Fruit fly (Drosophila melanogaster) whole organism, embryonic: ENCODE measurements around the gene drn.

ENCODE experiments used
- Atf-2 ChIP-seq: fragments of 200-800 bp; sonication (Bioruptor generic); optimal IDR thresholded peaks from 2 replicates; lab custom pipeline; 2016; ENCODE audit warnings: missing biosample characterization, missing genetic modification characterization
- Bteb2 ChIP-seq: fragments of 200-800 bp; sonication (Bioruptor generic); optimal IDR thresholded peaks from 2 replicates; lab custom pipeline; 2016; ENCODE audit warnings: missing biosample characterization, missing genetic modification characterization
- CG10431 ChIP-seq: fragments of 200-800 bp; sonication (Bioruptor generic); optimal IDR thresholded peaks from 3 replicates; lab custom pipeline; 2018; ENCODE audit warnings: missing biosample characterization, mild to moderate bottlenecking, missing genetic modification characterization
- CG10565 ChIP-seq: fragments of 200-800 bp; sonication (Bioruptor generic); optimal IDR thresholded peaks from 3 replicates; lab custom pipeline; 2016; ENCODE audit warnings: missing biosample characterization, mild to moderate bottlenecking, missing genetic modification characterization
- CG10959 ChIP-seq: fragments of 200-800 bp; sonication (Bioruptor generic); IDR thresholded peaks from 2 replicates; pipeline ENCODE4 v1.3.6; 2022; ENCODE audit warnings: missing biosample characterization, missing genetic modification characterization
- CG12299 ChIP-seq: fragments of 200-800 bp; sonication (Bioruptor generic); optimal IDR thresholded peaks from 2 replicates; lab custom pipeline; 2018; ENCODE audit warnings: missing biosample characterization, mild to moderate bottlenecking, missing genetic modification characterization
- CG13287 ChIP-seq: fragments of 200-800 bp; sonication (Bioruptor generic); IDR thresholded peaks from 2 replicates; pipeline ENCODE4 v1.3.6; 2022; ENCODE audit warnings: missing biosample characterization, missing genetic modification characterization; ENCODE audit not compliant: partially characterized antibody
- CG1603 ChIP-seq: fragments of 200-800 bp; sonication (Bioruptor generic); optimal IDR thresholded peaks from 2 replicates; lab custom pipeline; 2019; ENCODE audit warnings: missing biosample characterization, mild to moderate bottlenecking, missing genetic modification characterization, moderate library complexity
- CG17568 ChIP-seq: fragments of 200-800 bp; sonication (Bioruptor generic); optimal IDR thresholded peaks from 2 replicates; lab custom pipeline; 2018; ENCODE audit warnings: missing biosample characterization, mild to moderate bottlenecking, missing genetic modification characterization, moderate library complexity
- CG17612 ChIP-seq: fragments of 200-800 bp; sonication (Bioruptor generic); IDR thresholded peaks from 2 replicates; pipeline ENCODE4 v1.3.6; 2022; ENCODE audit warnings: missing biosample characterization, missing genetic modification characterization
- CG17912 ChIP-seq: fragments of 200-800 bp; sonication (Bioruptor generic); optimal IDR thresholded peaks from 2 replicates; lab custom pipeline; 2018; ENCODE audit warnings: missing biosample characterization, mild to moderate bottlenecking, missing genetic modification characterization
- CG2116 ChIP-seq: fragments of 200-800 bp; sonication (Bioruptor generic); optimal IDR thresholded peaks from 3 replicates; lab custom pipeline; 2018; ENCODE audit warnings: missing biosample characterization, mild to moderate bottlenecking, missing genetic modification characterization
- CG2202 ChIP-seq: fragments of 200-800 bp; sonication (Bioruptor generic); optimal IDR thresholded peaks from 2 replicates; lab custom pipeline; 2018; ENCODE audit warnings: missing biosample characterization, mild to moderate bottlenecking, missing genetic modification characterization
- CG30403 ChIP-seq: fragments of 200-800 bp; sonication (Bioruptor generic); optimal IDR thresholded peaks from 3 replicates; lab custom pipeline; 2016; ENCODE audit warnings: missing biosample characterization, missing genetic modification characterization
- CG30431 ChIP-seq: fragments of 200-800 bp; sonication (Bioruptor generic); optimal IDR thresholded peaks from 2 replicates; lab custom pipeline; 2017; ENCODE audit warnings: missing biosample characterization, missing genetic modification characterization
- CG31224 ChIP-seq: fragments of 200-800 bp; sonication (Bioruptor generic); IDR thresholded peaks from 2 replicates; pipeline ENCODE4 v1.3.6; 2022; ENCODE audit warnings: missing biosample characterization, missing genetic modification characterization
- CG32532 ChIP-seq: fragments of 200-800 bp; sonication (Bioruptor generic); IDR thresholded peaks from 2 replicates; pipeline ENCODE4 v1.3.6; 2022; ENCODE audit warnings: missing biosample characterization, missing genetic modification characterization
- CG6272 ChIP-seq: fragments of 200-800 bp; sonication (Bioruptor generic); IDR thresholded peaks from 2 replicates; pipeline ENCODE4 v1.3.6; 2022; ENCODE audit warnings: missing biosample characterization, missing genetic modification characterization
- CG6765 ChIP-seq: fragments of 200-800 bp; sonication (Bioruptor generic); optimal IDR thresholded peaks from 3 replicates; lab custom pipeline; 2017; ENCODE audit warnings: missing biosample characterization, mild to moderate bottlenecking, missing genetic modification characterization
- CG8089 ChIP-seq: fragments of 200-800 bp; sonication (Bioruptor generic); optimal IDR thresholded peaks from 3 replicates; lab custom pipeline; 2016; ENCODE audit warnings: missing biosample characterization, missing genetic modification characterization
- CG8478 ChIP-seq: fragments of >200 bp; optimal IDR thresholded peaks from 2 replicates; lab custom pipeline; 2018
- CG9932 ChIP-seq: fragments of 200-800 bp; sonication (Bioruptor generic); IDR thresholded peaks from 2 replicates; pipeline ENCODE4 v1.3.6; 2022; ENCODE audit warnings: missing biosample characterization, missing genetic modification characterization
- Dfd ChIP-seq, 2 experiments: fragments of >200 bp; optimal IDR thresholded peaks; 2 replicates each; lab custom pipeline; 2017; ENCODE audit warnings: missing biosample characterization in 2 of 2, missing genetic modification characterization in 2 of 2
- Eip74EF ChIP-seq, 2 experiments: fragments of 200-800 bp in 1 of 2; fragments of >200 bp in 1 of 2; sonication (Bioruptor generic) in 1 of 2; optimal IDR thresholded peaks; 2 replicates each; lab custom pipeline; 2017 to 2019; ENCODE audit warnings: missing biosample characterization in 2 of 2, missing genetic modification characterization in 2 of 2, mild to moderate bottlenecking in 1 of 2, moderate library complexity in 1 of 2
- Elba2 ChIP-seq: fragments of 200-800 bp; sonication (Bioruptor generic); optimal IDR thresholded peaks from 3 replicates; lab custom pipeline; 2016; ENCODE audit warnings: missing biosample characterization, missing genetic modification characterization
- Fer3 ChIP-seq: fragments of 200-800 bp; sonication (Bioruptor generic); optimal IDR thresholded peaks from 2 replicates; lab custom pipeline; 2018; ENCODE audit warnings: missing biosample characterization, mild to moderate bottlenecking, missing genetic modification characterization, moderate library complexity
- HHEX ChIP-seq: fragments of 200-800 bp; sonication (Bioruptor generic); optimal IDR thresholded peaks from 3 replicates; lab custom pipeline; 2017; ENCODE audit warnings: missing biosample characterization, mild to moderate bottlenecking, missing genetic modification characterization, missing genetic modification reagents
- HmgZ ChIP-seq: fragments of 200-800 bp; sonication (Bioruptor generic); optimal IDR thresholded peaks from 2 replicates; lab custom pipeline; 2018; ENCODE audit warnings: missing biosample characterization, mild to moderate bottlenecking, missing genetic modification characterization
- Hr51 ChIP-seq, 2 experiments: fragments of 200-800 bp; sonication (Bioruptor generic); optimal IDR thresholded peaks; 2 replicates in 1 of 2; 3 replicates in 1 of 2; lab custom pipeline; 2016 to 2018; ENCODE audit warnings: missing biosample characterization in 2 of 2, missing genetic modification characterization in 2 of 2, mild to moderate bottlenecking in 1 of 2, moderate library complexity in 1 of 2
- Hr78 ChIP-seq, 2 experiments: fragments of 200-800 bp in 1 of 2; fragments of >200 bp in 1 of 2; sonication (Bioruptor generic) in 1 of 2; optimal IDR thresholded peaks; 2 replicates each; lab custom pipeline; 2017 to 2019; ENCODE audit warnings: missing biosample characterization in 2 of 2, missing genetic modification characterization in 2 of 2, mild to moderate bottlenecking in 1 of 2, moderate library complexity in 1 of 2
- Jarid2 ChIP-seq: fragments of 200-800 bp; sonication (Bioruptor generic); optimal IDR thresholded peaks from 3 replicates; lab custom pipeline; 2017; ENCODE audit warnings: mild to moderate bottlenecking, missing biosample characterization, missing genetic modification reagents, missing genetic modification characterization
- Oaz ChIP-seq: fragments of 200-800 bp; sonication (Bioruptor generic); IDR thresholded peaks from 2 replicates; pipeline ENCODE4 v1.3.6; 2022; ENCODE audit warnings: missing biosample characterization, missing genetic modification characterization
- PHDP ChIP-seq: fragments of 200-800 bp; sonication (Bioruptor generic); optimal IDR thresholded peaks from 3 replicates; lab custom pipeline; 2018; ENCODE audit warnings: missing biosample characterization, mild to moderate bottlenecking, missing genetic modification characterization, moderate library complexity
- Spps ChIP-seq: fragments of 200-800 bp; sonication (Bioruptor generic); optimal IDR thresholded peaks from 2 replicates; lab custom pipeline; 2018; ENCODE audit warnings: missing biosample characterization, mild to moderate bottlenecking, missing genetic modification characterization
- ac ChIP-seq: fragments of 200-800 bp; sonication (Bioruptor generic); optimal IDR thresholded peaks from 3 replicates; lab custom pipeline; 2017; ENCODE audit warnings: missing biosample characterization, mild to moderate bottlenecking, missing genetic modification characterization
- bowl ChIP-seq: fragments of 200-800 bp; sonication (Bioruptor generic); IDR thresholded peaks from 2 replicates; pipeline ENCODE4 v1.3.6; 2022; ENCODE audit warnings: missing biosample characterization, missing genetic modification characterization
- br ChIP-seq: fragments of >200 bp; optimal IDR thresholded peaks from 2 replicates; lab custom pipeline; 2017
- danr ChIP-seq: fragments of 200-800 bp; sonication (Bioruptor generic); IDR thresholded peaks from 2 replicates; pipeline ENCODE4 v1.3.6; 2022; ENCODE audit warnings: missing biosample characterization, missing genetic modification characterization
- dmrt99B ChIP-seq: fragments of 200-800 bp; sonication (Bioruptor generic); optimal IDR thresholded peaks from 2 replicates; lab custom pipeline; 2018; ENCODE audit warnings: missing biosample characterization, mild to moderate bottlenecking, missing genetic modification characterization, moderate library complexity
- ewg ChIP-seq: fragments of 200-800 bp; sonication (Bioruptor generic); optimal IDR thresholded peaks from 3 replicates; lab custom pipeline; 2017; ENCODE audit warnings: mild to moderate bottlenecking, missing biosample characterization, missing genetic modification reagents, missing genetic modification characterization
- fd3F ChIP-seq: fragments of 200-800 bp; sonication (Bioruptor generic); optimal IDR thresholded peaks from 2 replicates; lab custom pipeline; 2018; ENCODE audit warnings: missing biosample characterization, mild to moderate bottlenecking, missing genetic modification characterization, moderate library complexity
- fd96Cb ChIP-seq: fragments of 200-800 bp; sonication (Bioruptor generic); optimal IDR thresholded peaks from 2 replicates; lab custom pipeline; 2018; ENCODE audit warnings: missing biosample characterization, mild to moderate bottlenecking, missing genetic modification characterization, moderate library complexity
- gsb ChIP-seq: fragments of 200-800 bp; sonication (Bioruptor generic); IDR thresholded peaks from 2 replicates; pipeline ENCODE4 v1.3.6; 2022; ENCODE audit warnings: missing biosample characterization, missing genetic modification characterization
- lbe ChIP-seq: fragments of 200-800 bp; sonication (Bioruptor generic); optimal IDR thresholded peaks from 2 replicates; lab custom pipeline; 2016; ENCODE audit warnings: missing biosample characterization, mild to moderate bottlenecking, missing genetic modification characterization
- mam ChIP-seq: fragments of 200-800 bp; sonication (Bioruptor generic); optimal IDR thresholded peaks from 3 replicates; lab custom pipeline; 2016; ENCODE audit warnings: missing biosample characterization, missing genetic modification characterization
- otp ChIP-seq: fragments of 200-800 bp; sonication (Bioruptor generic); IDR thresholded peaks from 3 replicates; pipeline ENCODE4, ENCODE4 v1.3.6; 2022; ENCODE audit warnings: missing biosample characterization, missing genetic modification characterization
- pfk ChIP-seq: fragments of 200-800 bp; sonication (Bioruptor generic); optimal IDR thresholded peaks from 2 replicates; lab custom pipeline; 2018; ENCODE audit warnings: missing biosample characterization, mild to moderate bottlenecking, missing genetic modification characterization, moderate library complexity
- row ChIP-seq: fragments of 200-800 bp; sonication (Bioruptor generic); IDR thresholded peaks from 3 replicates; pipeline ENCODE4 v1.3.6; 2022; ENCODE audit warnings: missing biosample characterization, missing genetic modification characterization
- vnd ChIP-seq: fragments of 200-800 bp; sonication (Bioruptor generic); IDR thresholded peaks from 3 replicates; pipeline ENCODE4 v1.3.6; 2022; ENCODE audit warnings: missing biosample characterization, missing genetic modification characterization; ENCODE audit not compliant: partially characterized antibody

drn gene

DNA sequence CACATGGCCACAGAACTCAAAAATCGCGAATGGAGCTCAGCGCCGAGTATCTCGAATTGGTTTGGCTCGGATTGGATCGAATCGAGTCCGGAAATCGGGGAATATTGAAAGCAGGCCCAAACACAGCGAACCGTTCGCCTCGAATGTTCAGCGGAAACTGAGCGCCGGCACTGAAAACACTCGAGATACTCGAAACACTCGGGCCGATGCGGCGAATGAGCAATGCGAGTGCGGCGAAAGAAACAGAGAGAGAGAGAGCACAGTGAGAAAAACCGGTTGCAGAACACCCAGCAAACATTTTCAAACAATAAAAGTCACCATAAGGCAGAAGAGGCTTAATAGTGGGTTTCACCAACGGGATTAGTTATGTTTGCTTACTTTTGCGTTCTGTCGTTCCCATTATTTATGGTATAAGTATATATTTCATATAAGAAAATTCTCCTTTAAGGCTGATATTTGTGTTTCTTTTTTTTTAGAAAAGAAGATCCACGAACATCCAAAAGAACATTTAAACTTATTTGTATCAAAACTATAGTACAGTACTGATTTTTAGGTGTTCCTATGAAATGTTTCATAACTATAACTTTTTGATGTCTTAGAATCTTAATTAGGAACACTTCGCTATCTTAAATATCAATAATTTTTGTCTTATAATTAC is 54.5 kb downstream of the drn start, which contains the start of gene FER (continued):
- TF ChIP-seq bowl (GFP tag; lab: Robert Waterston, UW): 0 out of 2 replicates have a peak, but pooled peaks have one; percentile 22
- peak; percentile 30; the same call in 1 of the 2 replicates for TF ChIP-seq CG6272 (GFP tag; lab: Robert Waterston, UW)
- peak; percentile 32; the same call in 1 of the 2 replicates for TF ChIP-seq CG9932 (GFP tag; lab: Robert Waterston, UW)
- no peak for TF ChIP-seq ewg (GFP tag; lab: Kevin White, UChicago)
- no peak for TF ChIP-seq danr
- TF ChIP-seq CG30403 (GFP tag; lab: Kevin White, UChicago): no peak
- no peak for TF ChIP-seq Bteb2 (GFP tag; lab: Kevin White, UChicago)
- peak; percentile 57; the same call in 2 of the 3 replicates for TF ChIP-seq otp
- TF ChIP-seq ac (GFP tag; lab: Kevin White, UChicago): peak; percentile 12
- no peak for TF ChIP-seq CG10565
- peak; percentile 35 for TF ChIP-seq CG17568 (GFP tag; lab: Kevin White, UChicago)
- no peak for TF ChIP-seq Fer3 (tag; lab: Kevin White, UChicago)
- TF ChIP-seq CG2116: no peak
- TF ChIP-seq row: peak; percentile 82
- TF ChIP-seq pfk (GFP tag; lab: Kevin White, UChicago): peak; percentile 57
- no peak for TF ChIP-seq fd3F (GFP tag; lab: Kevin White, UChicago)
- TF ChIP-seq Atf-2 (GFP tag; lab: Kevin White, UChicago): no peak
- TF ChIP-seq fd96Cb: no peak
- no peak for TF ChIP-seq CG17612 (GFP tag; lab: Robert Waterston, UW)
- peak; percentile 70 for TF ChIP-seq CG13287 (GFP tag; lab: Robert Waterston, UW)
- TF ChIP-seq Hr51 (GFP tag; optimal IDR thresholded peaks at IDR 0.05; lab: Kevin White, UChicago): peak in 1 of 2 experiments; percentile 24
- no peak for TF ChIP-seq CG30431 (GFP tag; lab: Kevin White, UChicago)
- TF ChIP-seq CG12299 (tag; lab: Kevin White, UChicago): peak; percentile 38
- no peak for TF ChIP-seq Dfd (GFP tag; optimal IDR thresholded peaks at IDR 0.05; lab: Kevin White, UChicago)
- peak; percentile 14 for TF ChIP-seq dmrt99B (tag; lab: Kevin White, UChicago)
- no peak for TF ChIP-seq CG8478 (lab: Kevin White, UChicago)
- no peak for TF ChIP-seq Hr78 (GFP tag; optimal IDR thresholded peaks at IDR 0.05; lab: Kevin White, UChicago)
- TF ChIP-seq HHEX (GFP tag; lab: Kevin White, UChicago): peak; percentile 47
- no peak for TF ChIP-seq Spps (tag; lab: Kevin White, UChicago)
- peak; percentile 69; the same call in 1 of the 2 replicates for TF ChIP-seq CG32532 (GFP tag; lab: Robert Waterston, UW)
- TF ChIP-seq mam (GFP tag; lab: Kevin White, UChicago): no peak
- TF ChIP-seq Jarid2 (GFP tag; lab: Kevin White, UChicago): peak; percentile 100
- peak; percentile 47; the same call in 1 of the 3 replicates for TF ChIP-seq vnd (GFP tag; lab: Robert Waterston, UW)
- TF ChIP-seq Eip74EF (GFP tag; optimal IDR thresholded peaks at IDR 0.05; lab: Kevin White, UChicago): peak in 1 of 2 experiments; percentile 84
- no peak for TF ChIP-seq br (lab: Kevin White, UChicago)
- TF ChIP-seq PHDP: peak; percentile 50
- peak; percentile 16; the same call in 1 of the 2 replicates for TF ChIP-seq CG31224 (GFP tag; lab: Robert Waterston, UW)
- no peak for TF ChIP-seq Elba2 (GFP tag; lab: Kevin White, UChicago)
- no peak for TF ChIP-seq CG10431 (GFP tag; lab: Kevin White, UChicago)
- TF ChIP-seq CG8089 (GFP tag; lab: Kevin White, UChicago): no peak
- TF ChIP-seq CG1603 (tag; lab: Kevin White, UChicago): no peak
- peak; percentile 19 for TF ChIP-seq lbe (GFP tag; lab: Kevin White, UChicago)
- TF ChIP-seq HmgZ (tag; lab: Kevin White, UChicago): peak; percentile 63
- TF ChIP-seq Oaz (GFP tag; lab: Robert Waterston, UW): no peak
- TF ChIP-seq CG2202 (tag; lab: Kevin White, UChicago): no peak
- TF ChIP-seq CG10959 (GFP tag; lab: Robert Waterston, UW): no peak
- TF ChIP-seq gsb (GFP tag; lab: Robert Waterston, UW): no peak
- TF ChIP-seq CG17912 (GFP tag; lab: Kevin White, UChicago): peak; percentile 23
- peak; percentile 19 for TF ChIP-seq CG6765 (GFP tag; lab: Kevin White, UChicago)
